Worm (Caenorhabditis elegans): ENCODE measurements around the gene ncx-5.

DNA sequence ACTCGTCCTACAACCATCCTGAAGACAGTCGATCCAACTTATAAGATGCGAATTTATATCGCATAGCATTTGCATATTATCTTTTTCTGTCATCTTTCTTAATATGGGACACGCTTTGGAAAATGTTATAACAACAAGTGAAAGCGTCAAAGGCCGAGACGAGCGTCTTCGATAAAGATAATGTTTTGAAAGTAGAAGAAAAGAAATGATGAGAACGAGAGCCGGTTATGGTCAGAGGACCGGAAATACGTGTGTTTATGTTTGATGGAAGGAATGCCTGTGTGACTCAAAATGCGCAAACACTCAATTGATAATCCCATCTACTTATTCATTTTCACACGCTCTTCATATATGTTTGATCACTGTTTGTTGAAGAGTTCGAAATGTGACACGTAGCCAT is 13.1 kb upstream of the ncx-5 start, which contains the start of gene C35A5.11:
- TF ChIP-seq fkh-10 (GFP tag; optimal IDR thresholded peaks at IDR 0.05) (no peak), dpl-1 (GFP tag; optimal IDR thresholded peaks at IDR 0.05) (no peak), unc-62 (GFP tag; optimal IDR thresholded peaks at IDR 0.05 in 1 of 2) (peak in 1 of 2 experiments; percentile 20), unc-62 (tag; optimal IDR thresholded peaks at IDR 0.05) (no peak), aha-1 (tag) (no peak), ceh-82 (tag; optimal IDR thresholded peaks at IDR 0.05) (no peak), egl-27 (tag; optimal IDR thresholded peaks at IDR 0.05) (no peak), daf-12 (tag; optimal IDR thresholded peaks at IDR 0.05) (no peak)

Measured in whole organism, L4 larva.